Fruit fly (Drosophila melanogaster): ENCODE results near the gene PhKgamma.

Gene PhKgamma

DNA sequence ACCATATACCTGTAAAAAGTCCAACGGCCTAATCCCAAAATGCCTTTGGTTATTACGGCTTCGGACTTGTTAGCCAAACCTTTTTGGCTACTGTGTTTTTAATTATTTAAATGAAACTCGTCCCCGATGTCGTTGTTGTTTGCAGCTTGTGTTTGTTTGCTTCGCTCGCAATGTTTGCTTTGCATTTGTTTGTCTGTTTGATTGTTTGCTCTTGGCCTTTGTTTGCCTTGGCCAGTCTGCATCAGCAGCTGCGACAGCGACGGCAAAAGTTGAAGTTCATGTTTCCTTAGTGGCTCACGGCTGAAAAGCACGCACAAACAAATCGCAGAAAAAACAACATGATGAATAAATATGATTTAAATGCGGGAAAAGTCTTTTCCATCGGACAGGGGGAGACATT is 34.5 kb upstream of the PhKgamma start (continued):
- TF ChIP-seq CG3919 (GFP tag; optimal IDR thresholded peaks at IDR 0.05) (peak; percentile 21), CG1621 (tag; optimal IDR thresholded peaks at IDR 0.05) (no peak), CG16779 (tag; optimal IDR thresholded peaks at IDR 0.05) (no peak), ss (GFP tag; optimal IDR thresholded peaks at IDR 0.05) (no peak), achi (GFP tag; optimal IDR thresholded peaks at IDR 0.05) (no peak), CG31627 (GFP tag; optimal IDR thresholded peaks at IDR 0.05) (no peak), CG8632 (GFP tag; optimal IDR thresholded peaks at IDR 0.05) (peak; percentile 41), CG6163 (GFP tag; IDR thresholded peaks at IDR 0.05) (peak; percentile 39; the same call in 1 of the 3 replicates), CG8319 (GFP tag; optimal IDR thresholded peaks at IDR 0.05) (peak; percentile 7), svp (GFP tag) (no peak), CG6808 (GFP tag; optimal IDR thresholded peaks at IDR 0.05) (no peak), Sox14 (GFP tag; optimal IDR thresholded peaks at IDR 0.05) (no peak), CG6276 (GFP tag; optimal IDR thresholded peaks at IDR 0.05) (no peak), OdsH (GFP tag; optimal IDR thresholded peaks at IDR 0.05) (no peak), Gug (GFP tag; IDR thresholded peaks at IDR 0.05) (no peak), Eip93F (GFP tag; optimal IDR thresholded peaks at IDR 0.05) (no peak), fkh (GFP tag; optimal IDR thresholded peaks at IDR 0.05) (peak; percentile 62), CG6792 (GFP tag; optimal IDR thresholded peaks at IDR 0.05) (peak; percentile 50), Hr39 (GFP tag; optimal IDR thresholded peaks at IDR 0.05) (no peak), cyc (GFP tag; optimal IDR thresholded peaks at IDR 0.05) (peak; percentile 7), topi (GFP tag; optimal IDR thresholded peaks at IDR 0.05) (no peak), esn (GFP tag; optimal IDR thresholded peaks at IDR 0.05) (peak; percentile 46), fd85E (GFP tag; optimal IDR thresholded peaks at IDR 0.05) (no peak), CG11902 (GFP tag; optimal IDR thresholded peaks at IDR 0.05) (no peak), salr (GFP tag; optimal IDR thresholded peaks at IDR 0.05) (no peak), CG4318 (GFP tag; optimal IDR thresholded peaks at IDR 0.05) (no peak)

dm6 chrX:11664058-11664457 is 30.9 kb upstream of the PhKgamma start:
- TF ChIP-seq dac (GFP tag; optimal IDR thresholded peaks at IDR 0.05): no peak
- TF ChIP-seq CG6808 (GFP tag; optimal IDR thresholded peaks at IDR 0.05): peak; percentile 34
- TF ChIP-seq Sox14 (GFP tag; optimal IDR thresholded peaks at IDR 0.05): no peak
- peak; percentile 1 to 21 for TF ChIP-seq salr (GFP tag; optimal IDR thresholded peaks at IDR 0.05)
- no peak for TF ChIP-seq CG11902 (GFP tag; optimal IDR thresholded peaks at IDR 0.05)
- TF ChIP-seq Eip78C (GFP tag): peak; percentile 85
- TF ChIP-seq CG16779 (tag; optimal IDR thresholded peaks at IDR 0.05): no peak
- TF ChIP-seq vri (GFP tag; optimal IDR thresholded peaks at IDR 0.05): no peak
- TF ChIP-seq CG11294 (GFP tag; IDR thresholded peaks at IDR 0.05): peak; percentile 30; the same call in 1 of the 2 replicates
- peak; percentile 15 for TF ChIP-seq topi (GFP tag; optimal IDR thresholded peaks at IDR 0.05)
- TF ChIP-seq CG6163 (GFP tag; IDR thresholded peaks at IDR 0.05): peak; percentile 74; the same call in 2 of the 3 replicates
- TF ChIP-seq CG8119 (GFP tag; IDR thresholded peaks at IDR 0.05): peak; percentile 36; the same call in 1 of the 3 replicates
- peak; percentile 70 for TF ChIP-seq CG15336 (GFP tag; IDR thresholded peaks at IDR 0.05)
- TF ChIP-seq fd85E (GFP tag; optimal IDR thresholded peaks at IDR 0.05): no peak
- peak; percentile 43 for TF ChIP-seq CG3032 (tag; optimal IDR thresholded peaks at IDR 0.05)
- TF ChIP-seq CG9139 (GFP tag; optimal IDR thresholded peaks at IDR 0.05): peak; percentile 29
- no peak for TF ChIP-seq Eip93F (GFP tag; optimal IDR thresholded peaks at IDR 0.05)
- peak; percentile 46 for TF ChIP-seq net (GFP tag; optimal IDR thresholded peaks at IDR 0.05)
- peak; percentile 51 for TF ChIP-seq CG10669 (GFP tag; optimal IDR thresholded peaks at IDR 0.05)
- peak; percentile 20 for TF ChIP-seq esn (GFP tag; optimal IDR thresholded peaks at IDR 0.05)
- no peak for TF ChIP-seq CG8319 (GFP tag; optimal IDR thresholded peaks at IDR 0.05)
- TF ChIP-seq Eip75B (GFP tag; optimal IDR thresholded peaks at IDR 0.05): peak; percentile 42
- TF ChIP-seq Hr38 (GFP tag; optimal IDR thresholded peaks at IDR 0.05): no peak
- no peak for TF ChIP-seq Blimp-1 (GFP tag; optimal IDR thresholded peaks at IDR 0.05)
- TF ChIP-seq Hr39 (GFP tag; optimal IDR thresholded peaks at IDR 0.05): peak; percentile 21
- TF ChIP-seq Gug (GFP tag; IDR thresholded peaks at IDR 0.05): no peak
- peak; percentile 48 for TF ChIP-seq OdsH (GFP tag; optimal IDR thresholded peaks at IDR 0.05)
- peak; percentile 43 for TF ChIP-seq achi (GFP tag; optimal IDR thresholded peaks at IDR 0.05)
- peak; percentile 19 for TF ChIP-seq Sox15 (GFP tag; optimal IDR thresholded peaks at IDR 0.05)
- TF ChIP-seq Hr4 (GFP tag; optimal IDR thresholded peaks at IDR 0.05): peak; percentile 55
- TF ChIP-seq cyc (GFP tag; optimal IDR thresholded peaks at IDR 0.05): peak; percentile 22
- peak; percentile 18 for TF ChIP-seq CG6276 (GFP tag; optimal IDR thresholded peaks at IDR 0.05)
- TF ChIP-seq CG34406 (GFP tag; optimal IDR thresholded peaks at IDR 0.05): peak; percentile 33
- no peak for TF ChIP-seq Met (GFP tag; optimal IDR thresholded peaks at IDR 0.05)
- TF ChIP-seq dsx (GFP tag; optimal IDR thresholded peaks at IDR 0.05; ENCODE audit: poor library complexity, severe bottlenecking): peak; percentile 41
- 0 out of 3 replicates have a peak, but pooled peaks have one; percentile 56 for TF ChIP-seq eg (GFP tag; IDR thresholded peaks at IDR 0.05)
- peak; percentile 27 for TF ChIP-seq CG6792 (GFP tag; optimal IDR thresholded peaks at IDR 0.05)
- peak; percentile 24 for TF ChIP-seq CG8632 (GFP tag; optimal IDR thresholded peaks at IDR 0.05)
- TF ChIP-seq svp (GFP tag): peak; percentile 68
- TF ChIP-seq CG7368 (GFP tag; optimal IDR thresholded peaks at IDR 0.05): peak; percentile 48
- TF ChIP-seq acj6 (GFP tag; optimal IDR thresholded peaks at IDR 0.05): peak; percentile 50
- TF ChIP-seq CG1621 (tag; optimal IDR thresholded peaks at IDR 0.05): peak; percentile 28

All from whole organism, prepupa.